Worm (Caenorhabditis elegans): ENCODE measurements around the gene asd-1.

- TF ChIP-seq nhr-76 (tag; optimal IDR thresholded peaks at IDR 0.05) (no peak), lsy-2 (tag; optimal IDR thresholded peaks at IDR 0.05) (peak; percentile 50), lin-13 (tag; optimal IDR thresholded peaks at IDR 0.05) (no peak), elt-3 (tag; optimal IDR thresholded peaks at IDR 0.05) (no peak), sptf-1 (tag; optimal IDR thresholded peaks at IDR 0.05) (no peak), snpc-4 (tag; optimal IDR thresholded peaks at IDR 0.05) (no peak), pha-4 (tag; optimal IDR thresholded peaks at IDR 0.05) (no peak), sem-2 (GFP tag; optimal IDR thresholded peaks at IDR 0.05) (no peak), ztf-11 (tag; optimal IDR thresholded peaks at IDR 0.05) (no peak), drap-1 (GFP tag; optimal IDR thresholded peaks at IDR 0.05) (no peak), nhr-12 (tag; optimal IDR thresholded peaks at IDR 0.05) (no peak)
These were observed 641 bp upstream of the asd-1 start for ce11 chrIII:4196301-4196987.

Measured in whole organism, mixed stage, embryonic.